Fruit fly (Drosophila melanogaster) whole organism, embryonic: ENCODE measurements around the gene CG43779.

Experiments used
- CG10274 ChIP-seq: fragments of 200-800 bp; sonication (Bioruptor generic); optimal IDR thresholded peaks from 3 replicates; lab custom pipeline; 2017; ENCODE audit warnings: missing biosample characterization, mild to moderate bottlenecking, missing genetic modification characterization
- CG11398 ChIP-seq: fragments of 200-800 bp; sonication (Bioruptor generic); optimal IDR thresholded peaks from 2 replicates; lab custom pipeline; 2016; ENCODE audit warnings: missing biosample characterization, missing genetic modification characterization
- CG11456 ChIP-seq: fragments of 200-800 bp; sonication (Bioruptor generic); IDR thresholded peaks from 3 replicates; pipeline ENCODE4 v1.3.6; 2022; ENCODE audit warnings: missing biosample characterization, missing genetic modification characterization
- CG12219 ChIP-seq: fragments of 200-800 bp; sonication (Bioruptor generic); optimal IDR thresholded peaks from 3 replicates; lab custom pipeline; 2018; ENCODE audit warnings: missing biosample characterization, mild to moderate bottlenecking, missing genetic modification characterization
- CG12236 ChIP-seq: fragments of 200-800 bp; sonication (Bioruptor generic); optimal IDR thresholded peaks from 2 replicates; lab custom pipeline; 2016; ENCODE audit warnings: missing biosample characterization, missing genetic modification characterization
- CG1233 ChIP-seq: fragments of 200-800 bp; sonication (Bioruptor generic); optimal IDR thresholded peaks from 4 replicates; lab custom pipeline; 2018; ENCODE audit warnings: missing biosample characterization, mild to moderate bottlenecking, missing genetic modification characterization
- CG12744 ChIP-seq: fragments of 200-800 bp; sonication (Bioruptor generic); optimal IDR thresholded peaks from 2 replicates; lab custom pipeline; 2016; ENCODE audit warnings: missing biosample characterization, missing genetic modification characterization
- CG13894 ChIP-seq: fragments of 200-800 bp; sonication (Bioruptor generic); optimal IDR thresholded peaks from 3 replicates; lab custom pipeline; 2018; ENCODE audit warnings: missing biosample characterization, mild to moderate bottlenecking, missing genetic modification characterization, moderate library complexity
- CG16813 ChIP-seq: fragments of 200-800 bp; sonication (Bioruptor generic); IDR thresholded peaks from 3 replicates; pipeline ENCODE4 v1.3.6; 2022; ENCODE audit warnings: missing biosample characterization, missing genetic modification characterization; ENCODE audit not compliant: partially characterized antibody
- CG17568 ChIP-seq: fragments of 200-800 bp; sonication (Bioruptor generic); optimal IDR thresholded peaks from 2 replicates; lab custom pipeline; 2018; ENCODE audit warnings: missing biosample characterization, mild to moderate bottlenecking, missing genetic modification characterization, moderate library complexity
- CG30431 ChIP-seq: fragments of 200-800 bp; sonication (Bioruptor generic); optimal IDR thresholded peaks from 2 replicates; lab custom pipeline; 2017; ENCODE audit warnings: missing biosample characterization, missing genetic modification characterization
- CG32772 ChIP-seq: fragments of 200-800 bp; sonication (Bioruptor generic); IDR thresholded peaks from 2 replicates; pipeline ENCODE4 v1.3.6; 2022; ENCODE audit warnings: missing biosample characterization, missing genetic modification characterization
- CG3281 ChIP-seq: fragments of 200-800 bp; sonication (Bioruptor generic); optimal IDR thresholded peaks from 3 replicates; lab custom pipeline; 2017; ENCODE audit warnings: missing biosample characterization, mild to moderate bottlenecking, missing genetic modification characterization
- CG42726 ChIP-seq: fragments of 200-800 bp; sonication (Bioruptor generic); IDR thresholded peaks from 2 replicates; pipeline ENCODE4 v1.3.6; 2022; ENCODE audit warnings: missing biosample characterization, missing genetic modification characterization; ENCODE audit not compliant: partially characterized antibody
- CG4360 ChIP-seq: fragments of 200-800 bp; sonication (Bioruptor generic); IDR thresholded peaks from 2 replicates; pipeline ENCODE4 v1.3.6; 2022; ENCODE audit warnings: missing biosample characterization, missing genetic modification characterization
- CG4730 ChIP-seq: fragments of 200-800 bp; sonication (Bioruptor generic); IDR thresholded peaks from 2 replicates; pipeline ENCODE4 v1.3.6; 2022; ENCODE audit warnings: missing biosample characterization, missing genetic modification characterization
- CG7357 ChIP-seq: fragments of 200-800 bp; sonication (Bioruptor generic); IDR thresholded peaks from 3 replicates; pipeline ENCODE4 v1.3.6; 2022; ENCODE audit warnings: missing biosample characterization, missing genetic modification characterization
- CG7987 ChIP-seq: fragments of 200-800 bp; sonication (Bioruptor generic); optimal IDR thresholded peaks from 2 replicates; lab custom pipeline; 2018; ENCODE audit warnings: missing biosample characterization, mild to moderate bottlenecking, missing genetic modification characterization, moderate library complexity
- CG8281 ChIP-seq: fragments of 200-800 bp; sonication (Bioruptor generic); optimal IDR thresholded peaks from 2 replicates; lab custom pipeline; 2018; ENCODE audit warnings: missing biosample characterization, mild to moderate bottlenecking, missing genetic modification characterization, moderate library complexity
- CoRest ChIP-seq: fragments of 200-800 bp; sonication (Bioruptor generic); optimal IDR thresholded peaks from 3 replicates; lab custom pipeline; 2018; ENCODE audit warnings: missing biosample characterization, mild to moderate bottlenecking, missing genetic modification characterization, moderate library complexity
- Dad ChIP-seq: fragments of 200-800 bp; sonication (Bioruptor generic); optimal IDR thresholded peaks from 3 replicates; lab custom pipeline; 2016; ENCODE audit warnings: missing biosample characterization, missing genetic modification characterization
- Deaf1 ChIP-seq: fragments of 200-800 bp; optimal IDR thresholded peaks from 3 replicates; lab custom pipeline; 2019; ENCODE audit warnings: missing biosample characterization, mild to moderate bottlenecking, missing genetic modification characterization, moderate library complexity
- Gsc ChIP-seq: fragments of 200-800 bp; sonication (Bioruptor generic); IDR thresholded peaks from 2 replicates; pipeline ENCODE4 v1.3.6; 2022; ENCODE audit warnings: missing biosample characterization, missing genetic modification characterization
- Hr3 ChIP-seq: fragments of 200-800 bp; sonication (Bioruptor generic); optimal IDR thresholded peaks from 3 replicates; lab custom pipeline; 2016; ENCODE audit warnings: missing biosample characterization, missing genetic modification characterization
- MBD-R2 ChIP-seq: fragments of 200-800 bp; sonication (Bioruptor generic); IDR thresholded peaks from 2 replicates; pipeline ENCODE4 v1.3.6; 2022; ENCODE audit warnings: missing biosample characterization, missing genetic modification characterization
- NC2α ChIP-seq: fragments of 200-800 bp; sonication (Bioruptor generic); optimal IDR thresholded peaks from 2 replicates; lab custom pipeline; 2016; ENCODE audit warnings: missing biosample characterization, missing genetic modification characterization
- Sry-δ ChIP-seq: fragments of 200-800 bp; sonication (Bioruptor generic); optimal IDR thresholded peaks from 2 replicates; lab custom pipeline; 2016; ENCODE audit warnings: missing biosample characterization, missing genetic modification characterization
- Trl ChIP-seq, 3 experiments: fragments of >200 bp in 2 of 3; fragments of 200-800 bp in 1 of 3; sonication (Bioruptor generic) in 1 of 3; optimal IDR thresholded peaks; 2 replicates in 1 of 3; 3 replicates in 2 of 3; lab custom pipeline; 2016 to 2017; ENCODE audit warnings: missing biosample characterization in 1 of 3, missing genetic modification characterization in 1 of 3
- ara ChIP-seq: fragments of 200-800 bp; sonication (Bioruptor generic); IDR thresholded peaks from 2 replicates; pipeline ENCODE4 v1.3.6; 2022; ENCODE audit warnings: missing biosample characterization, missing genetic modification characterization
- caup ChIP-seq: fragments of 200-800 bp; sonication (Bioruptor generic); optimal IDR thresholded peaks from 3 replicates; lab custom pipeline; 2017; ENCODE audit warnings: missing biosample characterization, mild to moderate bottlenecking, missing genetic modification characterization, moderate library complexity; ENCODE audit not compliant: severe bottlenecking
- cg ChIP-seq: fragments of 200-800 bp; sonication (Bioruptor generic); optimal IDR thresholded peaks from 3 replicates; lab custom pipeline; 2019; ENCODE audit warnings: missing biosample characterization, mild to moderate bottlenecking, missing genetic modification characterization, moderate library complexity
- chinmo ChIP-seq: fragments of 200-800 bp; sonication (Bioruptor generic); IDR thresholded peaks from 4 replicates; pipeline ENCODE4 v1.3.6; 2022; ENCODE audit warnings: missing biosample characterization, missing genetic modification characterization; ENCODE audit not compliant: partially characterized antibody
- da ChIP-seq: fragments of 200-800 bp; sonication (Bioruptor generic); optimal IDR thresholded peaks from 2 replicates; lab custom pipeline; 2016; ENCODE audit warnings: missing biosample characterization, missing genetic modification characterization
- dmrt11E ChIP-seq: fragments of 200-800 bp; sonication (Bioruptor generic); optimal IDR thresholded peaks from 3 replicates; lab custom pipeline; 2018; ENCODE audit warnings: missing biosample characterization, mild to moderate bottlenecking, missing genetic modification characterization, moderate library complexity
- dpn ChIP-seq, 2 experiments: fragments of 200-800 bp; sonication (Bioruptor generic); optimal IDR thresholded peaks; 3 replicates each; lab custom pipeline; 2016; ENCODE audit warnings: missing biosample characterization in 2 of 2, missing genetic modification characterization in 2 of 2
- ftz-f1 ChIP-seq: fragments of 200-800 bp; sonication (Bioruptor generic); optimal IDR thresholded peaks from 2 replicates; lab custom pipeline; 2016; ENCODE audit warnings: missing biosample characterization, missing genetic modification characterization
- kah ChIP-seq: fragments of 200-800 bp; sonication (Bioruptor generic); optimal IDR thresholded peaks from 2 replicates; lab custom pipeline; 2018; ENCODE audit warnings: missing biosample characterization, mild to moderate bottlenecking, missing genetic modification characterization
- nerfin-2 ChIP-seq: fragments of 200-800 bp; sonication (Bioruptor generic); IDR thresholded peaks from 2 replicates; pipeline ENCODE4 v1.3.6; 2022; ENCODE audit warnings: missing biosample characterization, missing genetic modification characterization; ENCODE audit not compliant: partially characterized antibody
- pita ChIP-seq: fragments of 200-800 bp; sonication (Bioruptor generic); optimal IDR thresholded peaks from 2 replicates; lab custom pipeline; 2017; ENCODE audit warnings: missing biosample characterization, mild to moderate bottlenecking, missing genetic modification characterization
- pnt ChIP-seq: fragments of 200-800 bp; sonication (Bioruptor generic); optimal IDR thresholded peaks from 3 replicates; lab custom pipeline; 2016; ENCODE audit warnings: missing biosample characterization, missing genetic modification characterization
- pum ChIP-seq: fragments of 200-800 bp; sonication (Bioruptor generic); optimal IDR thresholded peaks from 2 replicates; lab custom pipeline; 2016; ENCODE audit warnings: missing biosample characterization, missing genetic modification characterization
- ranshi ChIP-seq: fragments of 200-800 bp; sonication (Bioruptor generic); IDR thresholded peaks from 2 replicates; pipeline ENCODE4 v1.3.6; 2022; ENCODE audit warnings: missing biosample characterization, missing genetic modification characterization
- repo ChIP-seq: fragments of 200-800 bp; sonication (Bioruptor generic); optimal IDR thresholded peaks from 2 replicates; lab custom pipeline; 2016; ENCODE audit warnings: missing biosample characterization, missing genetic modification characterization
- row ChIP-seq: fragments of 200-800 bp; sonication (Bioruptor generic); IDR thresholded peaks from 3 replicates; pipeline ENCODE4 v1.3.6; 2022; ENCODE audit warnings: missing biosample characterization, missing genetic modification characterization
- slp2 ChIP-seq: fragments of 200-800 bp; sonication (Bioruptor generic); optimal IDR thresholded peaks from 2 replicates; lab custom pipeline; 2016; ENCODE audit warnings: missing biosample characterization, missing genetic modification characterization
- tx ChIP-seq: fragments of 200-800 bp; sonication (Bioruptor generic); optimal IDR thresholded peaks from 2 replicates; lab custom pipeline; 2016; ENCODE audit warnings: missing biosample characterization, missing genetic modification characterization
- unpg ChIP-seq: fragments of 200-800 bp; sonication (Bioruptor generic); optimal IDR thresholded peaks from 3 replicates; lab custom pipeline; 2018; ENCODE audit warnings: missing biosample characterization, mild to moderate bottlenecking, missing genetic modification characterization, moderate library complexity
- vnd ChIP-seq: fragments of 200-800 bp; sonication (Bioruptor generic); IDR thresholded peaks from 3 replicates; pipeline ENCODE4 v1.3.6; 2022; ENCODE audit warnings: missing biosample characterization, missing genetic modification characterization; ENCODE audit not compliant: partially characterized antibody

CG43779 gene

DNA sequence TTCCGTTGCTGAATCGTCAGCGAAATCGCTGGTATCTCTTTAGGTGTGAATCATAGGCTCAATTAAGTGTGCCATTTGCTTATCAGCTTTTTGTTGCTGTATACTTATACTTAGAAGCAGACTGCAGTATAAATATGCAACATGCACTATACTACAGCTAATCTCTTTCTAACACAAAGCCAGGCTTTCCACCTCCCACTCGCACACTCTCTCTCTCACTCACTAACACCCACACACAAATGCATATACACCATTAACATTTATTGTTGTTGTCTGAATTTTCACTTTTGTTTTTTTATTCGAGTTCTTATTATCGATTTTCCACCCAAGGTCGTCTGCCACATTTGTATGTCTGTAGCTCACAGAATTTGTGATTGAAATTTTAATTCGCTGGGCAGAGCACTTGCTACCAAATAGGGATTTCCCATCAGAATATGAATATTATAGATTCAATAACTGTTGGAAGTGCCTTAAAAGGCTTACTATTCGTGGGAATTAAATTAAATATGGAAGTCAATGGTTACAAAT is 9.8 kb downstream of the CG43779 start (continued):
- TF ChIP-seq Dad (GFP tag; lab: Kevin White, UChicago) (no peak), pum (GFP tag; lab: Kevin White, UChicago) (no peak), slp2 (GFP tag; lab: Kevin White, UChicago) (no peak), ranshi (GFP tag; lab: Robert Waterston, UW) (no peak), da (GFP tag; lab: Kevin White, UChicago) (no peak), pita (GFP tag; lab: Kevin White, UChicago) (no peak), NC2α (GFP tag; lab: Kevin White, UChicago) (no peak), CG17568 (no peak), Gsc (no peak), vnd (GFP tag; lab: Robert Waterston, UW) (no peak), Sry-δ (GFP tag; lab: Kevin White, UChicago) (no peak), nerfin-2 (GFP tag; lab: Robert Waterston, UW) (no peak), CG12219 (GFP tag; lab: Kevin White, UChicago) (no peak), CG13894 (tag; lab: Kevin White, UChicago) (no peak), CG3281 (GFP tag; lab: Kevin White, UChicago) (no peak), CG16813 (GFP tag; lab: Robert Waterston, UW) (no peak), CG1233 (GFP tag; lab: Kevin White, UChicago) (no peak), CG7987 (GFP tag; lab: Kevin White, UChicago) (no peak), cg (GFP tag; lab: Kevin White, UChicago) (peak; percentile 49), kah (no peak), CG7357 (GFP tag; lab: Robert Waterston, UW) (no peak), chinmo (GFP tag; lab: Robert Waterston, UW) (0 out of 4 replicates have a peak, but pooled peaks have one; percentile 21), CG4360 (peak; percentile 38; the same call in 1 of the 2 replicates), MBD-R2 (GFP tag; lab: Robert Waterston, UW) (0 out of 2 replicates have a peak, but pooled peaks have one; percentile 10), CG30431 (GFP tag; lab: Kevin White, UChicago) (no peak), Trl (optimal IDR thresholded peaks at IDR 0.05; lab: Kevin White, UChicago) (peak in 1 of 2 experiments; percentile 16), Trl (GFP tag; optimal IDR thresholded peaks at IDR 0.05; lab: Kevin White, UChicago) (no peak), CG12744 (no peak)

DNA sequence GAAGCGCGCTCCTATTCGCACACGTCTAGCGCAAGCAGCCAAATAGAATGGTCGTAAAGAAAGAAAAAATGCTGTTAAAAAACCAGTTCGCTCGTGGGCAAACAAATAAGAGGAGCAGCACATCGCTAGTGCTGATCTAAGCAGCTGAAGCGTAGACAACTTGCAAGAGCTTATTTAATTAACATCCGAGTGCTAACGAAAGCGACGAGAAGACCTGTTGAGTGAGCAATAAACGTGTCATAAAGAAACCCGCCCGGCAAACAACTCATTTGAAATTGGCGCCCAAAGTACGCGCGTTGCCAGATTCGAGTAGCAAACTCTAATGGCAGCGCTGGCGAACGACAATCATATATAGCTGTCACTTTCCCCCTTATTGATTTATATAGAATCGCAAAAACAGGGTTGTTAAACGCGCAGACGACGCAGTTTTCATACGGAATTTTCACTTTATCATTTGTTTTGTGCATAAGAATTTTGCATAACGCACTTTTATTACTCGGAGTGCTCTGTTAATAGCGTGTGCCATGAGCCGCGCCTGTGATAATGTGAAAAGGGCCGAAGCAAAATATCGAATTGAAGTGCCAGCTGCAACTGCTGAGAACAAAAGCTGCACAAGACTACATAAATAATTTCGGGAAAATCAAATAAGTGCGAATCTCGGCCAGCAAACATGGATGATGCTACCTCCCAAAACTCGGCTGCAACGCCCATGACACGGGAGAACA is 10.4 kb downstream of the CG43779 start:
- no peak for TF ChIP-seq Hr3
- no peak; the same call in 2 of the 3 replicates for TF ChIP-seq row (GFP tag; lab: Robert Waterston, UW)
- TF ChIP-seq dpn (GFP tag; optimal IDR thresholded peaks at IDR 0.05; lab: Kevin White, UChicago), result no peak
- TF ChIP-seq nerfin-2 (GFP tag; lab: Robert Waterston, UW), result no peak
- TF ChIP-seq chinmo (GFP tag; lab: Robert Waterston, UW), result peak; percentile 54; the same call in 3 of the 4 replicates
- TF ChIP-seq NC2α (GFP tag; lab: Kevin White, UChicago), result no peak
- no peak for TF ChIP-seq CG10274
- no peak for TF ChIP-seq CG11398
- TF ChIP-seq CG42726 (GFP tag; lab: Robert Waterston, UW), result 0 out of 2 replicates have a peak, but pooled peaks have one; percentile 42
- no peak for TF ChIP-seq CG12236 (GFP tag; lab: Kevin White, UChicago)
- no peak for TF ChIP-seq Deaf1 (tag; lab: Kevin White, UChicago)
- no peak for TF ChIP-seq CG32772 (GFP tag; lab: Robert Waterston, UW)
- no peak for TF ChIP-seq CG8281
- TF ChIP-seq ftz-f1 (GFP tag; lab: Kevin White, UChicago), result peak; percentile 12
- TF ChIP-seq CoRest (tag; lab: Kevin White, UChicago), result no peak
- TF ChIP-seq ara (GFP tag; lab: Robert Waterston, UW), result no peak
- TF ChIP-seq unpg, result no peak
- no peak for TF ChIP-seq dmrt11E (tag; lab: Kevin White, UChicago)
- no peak for TF ChIP-seq CG4730
- TF ChIP-seq caup (GFP tag; lab: Kevin White, UChicago), result no peak
- TF ChIP-seq tx (GFP tag; lab: Kevin White, UChicago), result no peak
- no peak for TF ChIP-seq pnt (GFP tag; lab: Kevin White, UChicago)
- TF ChIP-seq CG11456 (GFP tag; lab: Robert Waterston, UW), result no peak
- no peak for TF ChIP-seq repo (GFP tag; lab: Kevin White, UChicago)
